Worm (Caenorhabditis elegans): ENCODE data around the gene ugt-44.

ce11 chrIV:10475234-10475633 lies 5.7 kb downstream of the ugt-44 start:
- TF ChIP-seq ztf-11 (tag; optimal IDR thresholded peaks at IDR 0.05) (no peak), nhr-76 (tag; optimal IDR thresholded peaks at IDR 0.05) (no peak), lsy-2 (tag; optimal IDR thresholded peaks at IDR 0.05) (no peak), ceh-39 (tag; optimal IDR thresholded peaks at IDR 0.05) (no peak), pha-4 (tag; optimal IDR thresholded peaks at IDR 0.05) (no peak), mep-1 (tag; optimal IDR thresholded peaks at IDR 0.05) (no peak), nhr-2 (tag; optimal IDR thresholded peaks at IDR 0.05) (no peak), nhr-28 (tag; optimal IDR thresholded peaks at IDR 0.05) (no peak), ces-1 (GFP tag; optimal IDR thresholded peaks at IDR 0.05) (no peak), sem-2 (GFP tag; optimal IDR thresholded peaks at IDR 0.05) (no peak), nhr-237 (tag; optimal IDR thresholded peaks at IDR 0.05) (no peak), unc-62 (GFP tag; optimal IDR thresholded peaks at IDR 0.05) (no peak), ceh-43 (GFP tag; optimal IDR thresholded peaks at IDR 0.05) (no peak)
